Worm (Caenorhabditis elegans) whole organism, midembryonic: ENCODE data around the gene enri-2.

Experiments
- T22C8.4 ChIP-seq: fragments of 200-800 bp; sonication (Bioruptor generic); IDR thresholded peaks from 2 replicates; pipeline ENCODE4 v1.3.6; 2022; ENCODE audit warnings: missing genetic modification characterization, missing compliant biosample characterization
- cog-1 ChIP-seq: sonication (generic microtip); optimal IDR thresholded peaks from 2 replicates; lab custom pipeline; 2016; ENCODE audit warnings: missing genetic modification characterization, missing compliant biosample characterization
- flt-1 ChIP-seq: fragments of 200-800 bp; sonication (Bioruptor generic); IDR thresholded peaks from 2 replicates; pipeline ENCODE4 v1.3.6; 2022; ENCODE audit warnings: missing genetic modification characterization, missing compliant biosample characterization
- klf-2 ChIP-seq: fragments of 200-800 bp; sonication (Bioruptor generic); conservative IDR thresholded peaks from 2 replicates; pipeline ENCODE4 v1.3.6; 2022; ENCODE audit warnings: missing genetic modification reagents, missing genetic modification characterization, missing compliant biosample characterization
- med-1 ChIP-seq: sonication (generic microtip); optimal IDR thresholded peaks from 2 replicates; lab custom pipeline; 2017; ENCODE audit warnings: missing genetic modification characterization, mild to moderate bottlenecking, missing compliant biosample characterization, antibody characterized with exemption, missing genetic modification reagents; ENCODE audit not compliant: insufficient read depth
- ref-1 ChIP-seq: fragments of 200-800 bp; sonication (Bioruptor generic); conservative IDR thresholded peaks from 2 replicates; pipeline ENCODE4 v1.3.6; 2022; ENCODE audit warnings: missing genetic modification reagents, missing genetic modification characterization, missing compliant biosample characterization
- tab-1 ChIP-seq: fragments of 200-800 bp; sonication (Bioruptor generic); IDR thresholded peaks from 2 replicates; pipeline ENCODE4 v1.3.6; 2022; ENCODE audit warnings: missing genetic modification characterization, missing compliant biosample characterization
- ztf-23 ChIP-seq: fragments of 200-800 bp; sonication (Bioruptor generic); IDR thresholded peaks from 2 replicates; pipeline ENCODE4 v1.3.6; 2022; ENCODE audit warnings: missing genetic modification reagents, missing genetic modification characterization, missing compliant biosample characterization
- ztf-29 ChIP-seq: fragments of 200-800 bp; sonication (Bioruptor generic); IDR thresholded peaks from 2 replicates; pipeline ENCODE4 v1.3.6; 2022; ENCODE audit warnings: missing genetic modification reagents, missing genetic modification characterization, missing compliant biosample characterization

DNA sequence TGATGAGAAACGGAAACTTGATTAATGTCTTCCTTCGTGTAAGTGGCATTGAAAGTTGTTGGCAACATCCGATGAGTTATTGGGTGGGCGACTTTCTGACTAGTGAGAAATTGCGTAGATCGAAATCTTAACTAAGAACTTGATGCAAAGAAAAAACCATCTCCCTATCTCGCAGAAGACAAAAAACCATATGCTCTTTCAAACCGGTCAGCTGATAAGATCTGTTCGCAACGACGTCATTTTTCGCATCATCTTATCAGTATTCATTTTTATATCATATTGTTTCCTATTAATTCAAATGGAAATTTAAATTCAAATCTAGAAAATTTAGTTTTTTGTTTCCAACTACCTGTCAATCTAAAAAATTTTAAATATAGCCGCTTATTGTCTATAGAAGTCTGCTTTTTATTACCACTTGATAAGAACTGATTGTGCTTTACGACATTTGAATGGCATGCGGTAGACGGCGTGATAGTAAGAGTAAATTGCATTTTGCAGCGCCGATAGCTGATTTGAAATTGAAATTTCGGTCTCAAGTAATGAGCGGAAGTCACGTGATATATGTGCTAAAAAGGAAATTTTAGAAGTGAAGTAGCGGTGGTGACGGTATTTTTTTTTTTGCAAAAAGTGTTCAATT, 45.1 kb upstream of the enri-2 start:
- TF ChIP-seq flt-1 (GFP tag; lab: Robert Waterston, UW), result no peak
- TF ChIP-seq T22C8.4 (GFP tag; lab: Robert Waterston, UW), result no peak
- no peak for TF ChIP-seq tab-1
- TF ChIP-seq ref-1, result no peak
- no peak for TF ChIP-seq cog-1
- no peak for TF ChIP-seq med-1 (GFP tag; lab: Kevin White, UChicago)
- no peak for TF ChIP-seq klf-2 (GFP tag; lab: Robert Waterston, UW)
- no peak for TF ChIP-seq ztf-23 (GFP tag; lab: Robert Waterston, UW)
- TF ChIP-seq ztf-29 (GFP tag; lab: Robert Waterston, UW), result no peak
